Worm (Caenorhabditis elegans) whole organism, L2 larva: ENCODE measurements around the gene R10E11.5.

Source experiments
- C34F6.9 ChIP-seq: fragments of 150-350 bp; optimal IDR thresholded peaks from 2 replicates; lab custom pipeline; 2014; ENCODE audit warnings: missing biosample characterization, missing genetic modification characterization
- F13H6.1 ChIP-seq: sonication (generic microtip); optimal IDR thresholded peaks from 2 replicates; lab custom pipeline; 2016; ENCODE audit warnings: missing genetic modification characterization, missing compliant biosample characterization
- R02D3.7 ChIP-seq: fragments of 150-350 bp; optimal IDR thresholded peaks from 2 replicates; lab custom pipeline; 2014; ENCODE audit warnings: missing biosample characterization, missing genetic modification characterization
- Y55F3AM.14 ChIP-seq: fragments of 200-800 bp; sonication (Bioruptor generic); optimal IDR thresholded peaks from 2 replicates; lab custom pipeline; 2018; ENCODE audit warnings: mild to moderate bottlenecking, missing genetic modification characterization, missing compliant biosample characterization
- ZK546.5 ChIP-seq: sonication (generic microtip); optimal IDR thresholded peaks from 2 replicates; lab custom pipeline; 2017; ENCODE audit warnings: missing biosample characterization, missing genetic modification characterization
- alr-1 ChIP-seq: fragments of 150-350 bp; optimal IDR thresholded peaks from 2 replicates; lab custom pipeline; 2014; ENCODE audit warnings: missing biosample characterization, missing genetic modification characterization
- aly-2 ChIP-seq: fragments of 150-350 bp; optimal IDR thresholded peaks from 2 replicates; lab custom pipeline; 2014; ENCODE audit warnings: missing biosample characterization, missing genetic modification characterization
- ama-1 ChIP-seq: fragments of 150-350 bp; optimal IDR thresholded peaks from 2 replicates; lab custom pipeline; 2018; ENCODE audit warnings: inconsistent platforms
- blmp-1 ChIP-seq: sonication (generic microtip); optimal IDR thresholded peaks from 2 replicates; lab custom pipeline; 2017; ENCODE audit warnings: missing genetic modification characterization, mild to moderate bottlenecking, missing compliant biosample characterization, antibody characterized with exemption, moderate library complexity; ENCODE audit not compliant: insufficient read depth
- ceh-82 ChIP-seq: fragments of 150-350 bp; optimal IDR thresholded peaks from 2 replicates; lab custom pipeline; 2014; ENCODE audit warnings: missing biosample characterization, missing genetic modification characterization
- crh-2 ChIP-seq: sonication (generic microtip); optimal IDR thresholded peaks from 2 replicates; lab custom pipeline; 2017; ENCODE audit warnings: missing biosample characterization, missing genetic modification characterization
- dmd-4 ChIP-seq: sonication (generic microtip); optimal IDR thresholded peaks from 2 replicates; lab custom pipeline; 2017; ENCODE audit warnings: missing biosample characterization, missing genetic modification characterization
- egl-27 ChIP-seq: sonication (generic microtip); optimal IDR thresholded peaks from 3 replicates; lab custom pipeline; 2017; ENCODE audit warnings: missing biosample characterization, missing genetic modification reagents, missing genetic modification characterization
- elt-3 ChIP-seq: sonication (generic microtip); optimal IDR thresholded peaks from 2 replicates; lab custom pipeline; 2017; ENCODE audit warnings: missing biosample characterization, missing genetic modification characterization
- fos-1 ChIP-seq: fragments of 150-350 bp; optimal IDR thresholded peaks from 2 replicates; lab custom pipeline; 2014; ENCODE audit warnings: missing biosample characterization, missing genetic modification characterization
- gmeb-1 ChIP-seq: fragments of 150-350 bp; optimal IDR thresholded peaks from 2 replicates; lab custom pipeline; 2014; ENCODE audit warnings: missing biosample characterization, missing genetic modification characterization
- lin-11 ChIP-seq: fragments of 150-350 bp; sonication (generic microtip); optimal IDR thresholded peaks from 2 replicates; lab custom pipeline; 2014; ENCODE audit warnings: missing biosample characterization, missing genetic modification characterization, inconsistent platforms, mixed read lengths
- lin-13 ChIP-seq: fragments of 150-350 bp; optimal IDR thresholded peaks from 2 replicates; lab custom pipeline; 2014; ENCODE audit warnings: missing biosample characterization, missing genetic modification reagents, missing genetic modification characterization
- lin-39 ChIP-seq: fragments of 150-350 bp; optimal IDR thresholded peaks from 2 replicates; lab custom pipeline; 2014; ENCODE audit warnings: missing biosample characterization, missing genetic modification reagents, missing genetic modification characterization
- lsy-2 ChIP-seq, 2 experiments: fragments of 150-350 bp in 1 of 2; sonication (generic microtip) in 1 of 2; optimal IDR thresholded peaks; 2 replicates each; lab custom pipeline; 2014 to 2017; ENCODE audit warnings: missing biosample characterization in 2 of 2, missing genetic modification characterization in 2 of 2
- mab-5 ChIP-seq: fragments of 150-350 bp; optimal IDR thresholded peaks from 2 replicates; lab custom pipeline; 2014; ENCODE audit warnings: missing biosample characterization, missing genetic modification characterization
- mdl-1 ChIP-seq, 2 experiments: fragments of 150-350 bp in 1 of 2; sonication (generic microtip) in 1 of 2; optimal IDR thresholded peaks; 2 replicates each; lab custom pipeline; 2017; ENCODE audit warnings: missing biosample characterization in 2 of 2, missing genetic modification characterization in 2 of 2
- nhr-12 ChIP-seq: fragments of 150-350 bp; optimal IDR thresholded peaks from 2 replicates; lab custom pipeline; 2014; ENCODE audit warnings: missing biosample characterization, missing genetic modification characterization
- nhr-129 ChIP-seq: fragments of 150-350 bp; optimal IDR thresholded peaks from 2 replicates; lab custom pipeline; 2014; ENCODE audit warnings: missing biosample characterization, missing genetic modification characterization
- nhr-21 ChIP-seq: fragments of 150-350 bp; optimal IDR thresholded peaks from 2 replicates; lab custom pipeline; 2014; ENCODE audit warnings: missing biosample characterization, missing genetic modification characterization
- nhr-237 ChIP-seq: fragments of 150-350 bp; optimal IDR thresholded peaks from 2 replicates; lab custom pipeline; 2014; ENCODE audit warnings: missing biosample characterization, missing genetic modification characterization
- nhr-25 ChIP-seq: fragments of 150-350 bp; sonication (generic microtip); optimal IDR thresholded peaks from 3 replicates; lab custom pipeline; 2014; ENCODE audit warnings: missing biosample characterization, missing genetic modification characterization
- nhr-6 ChIP-seq: fragments of 150-350 bp; optimal IDR thresholded peaks from 2 replicates; lab custom pipeline; 2014; ENCODE audit warnings: missing biosample characterization, missing genetic modification characterization
- sem-4 ChIP-seq: fragments of 150-350 bp; optimal IDR thresholded peaks from 2 replicates; lab custom pipeline; 2014; ENCODE audit warnings: missing biosample characterization, missing genetic modification reagents, missing genetic modification characterization
- sma-3 ChIP-seq: sonication (generic microtip); optimal IDR thresholded peaks from 2 replicates; lab custom pipeline; 2016; ENCODE audit warnings: missing genetic modification reagents, missing genetic modification characterization, missing compliant biosample characterization
- sma-9 ChIP-seq, 2 experiments: fragments of 150-350 bp in 1 of 2; sonication (generic microtip) in 1 of 2; optimal IDR thresholded peaks; 2 replicates each; lab custom pipeline; 2014 to 2016; ENCODE audit warnings: missing genetic modification characterization in 2 of 2, mild to moderate bottlenecking in 1 of 2, missing biosample characterization in 1 of 2, missing compliant biosample characterization in 1 of 2, missing genetic modification reagents in 1 of 2, moderate library complexity in 1 of 2
- snpc-4 ChIP-seq: fragments of 150-350 bp; optimal IDR thresholded peaks from 2 replicates; lab custom pipeline; 2014; ENCODE audit warnings: missing biosample characterization, missing genetic modification characterization
- unc-55 ChIP-seq: fragments of 150-350 bp; sonication (generic microtip); optimal IDR thresholded peaks from 3 replicates; lab custom pipeline; 2014; ENCODE audit warnings: missing biosample characterization, missing genetic modification reagents, missing genetic modification characterization
- unc-62 ChIP-seq: fragments of 150-350 bp; optimal IDR thresholded peaks from 2 replicates; lab custom pipeline; 2014; ENCODE audit warnings: missing biosample characterization, missing genetic modification reagents, missing genetic modification characterization
- zag-1 ChIP-seq: fragments of 150-350 bp; optimal IDR thresholded peaks from 2 replicates; lab custom pipeline; 2014; ENCODE audit warnings: missing biosample characterization, missing genetic modification characterization
- ztf-1 ChIP-seq: fragments of 200-800 bp; sonication (Bioruptor generic); conservative IDR thresholded peaks from 2 replicates; pipeline ENCODE4 v1.3.6; 2022; ENCODE audit warnings: missing genetic modification characterization, missing compliant biosample characterization
- ztf-11 ChIP-seq: sonication (generic microtip); optimal IDR thresholded peaks from 2 replicates; lab custom pipeline; 2017; ENCODE audit warnings: missing biosample characterization, missing genetic modification characterization
- ztf-4 ChIP-seq: fragments of 150-350 bp; optimal IDR thresholded peaks from 2 replicates; lab custom pipeline; 2014; ENCODE audit warnings: missing biosample characterization, missing genetic modification characterization

Gene R10E11.5

ce11 chrIII:9782483-9783081, 6.9 kb downstream of the R10E11.5 start, which contains the start of gene R10E11.6:
Gene R10E11.6, plus strand, starts transcription at chrIII:9783006.
- TF ChIP-seq lin-39 (tag; lab: Kevin White, UChicago): no peak
- TF ChIP-seq, all 48 proteins: peak for 0

DNA sequence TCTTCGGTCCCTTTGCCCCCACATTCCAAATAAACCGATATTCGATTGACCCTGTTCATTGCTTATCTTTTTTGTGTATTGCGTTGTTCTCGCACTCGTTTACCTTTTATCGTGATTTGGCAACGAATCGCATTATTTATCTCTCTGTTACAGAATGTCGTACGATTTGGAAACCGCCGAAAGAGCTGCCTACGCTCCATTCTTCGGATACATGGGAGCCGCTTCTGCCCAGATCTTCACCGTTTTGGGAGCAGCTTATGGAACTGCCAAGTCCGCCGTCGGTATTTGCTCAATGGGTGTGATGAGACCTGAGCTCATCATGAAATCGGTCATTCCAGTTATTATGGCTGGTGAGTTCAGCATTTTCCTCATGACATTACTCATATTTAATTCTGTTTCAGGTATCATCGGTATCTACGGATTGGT, 7.4 kb downstream of the R10E11.5 start, which contains the start of gene vha-2:
vha-2 (plus strand) TSS at position 154 of the 426 bp plus-strand sequence.
- TF ChIP-seq sma-3 (GFP tag; lab: Kevin White, UChicago) (peak; percentile 15), dmd-4 (tag; lab: Kevin White, UChicago) (no peak), alr-1 (tag; lab: Kevin White, UChicago) (no peak), elt-3 (tag; lab: Kevin White, UChicago) (no peak), lin-13 (no peak), C34F6.9 (no peak), lsy-2 (tag; optimal IDR thresholded peaks at IDR 0.05; lab: Kevin White, UChicago) (no peak), fos-1 (tag; lab: Kevin White, UChicago) (peak; percentile 29), crh-2 (no peak), nhr-21 (tag; lab: Kevin White, UChicago) (no peak), nhr-25 (tag; lab: Kevin White, UChicago) (no peak), Y55F3AM.14 (GFP tag; lab: Kevin White, UChicago) (no peak), lin-11 (peak; percentile 22), nhr-129 (peak; percentile 1), nhr-12 (tag; lab: Kevin White, UChicago) (no peak), ztf-11 (tag; lab: Kevin White, UChicago) (no peak)

DNA sequence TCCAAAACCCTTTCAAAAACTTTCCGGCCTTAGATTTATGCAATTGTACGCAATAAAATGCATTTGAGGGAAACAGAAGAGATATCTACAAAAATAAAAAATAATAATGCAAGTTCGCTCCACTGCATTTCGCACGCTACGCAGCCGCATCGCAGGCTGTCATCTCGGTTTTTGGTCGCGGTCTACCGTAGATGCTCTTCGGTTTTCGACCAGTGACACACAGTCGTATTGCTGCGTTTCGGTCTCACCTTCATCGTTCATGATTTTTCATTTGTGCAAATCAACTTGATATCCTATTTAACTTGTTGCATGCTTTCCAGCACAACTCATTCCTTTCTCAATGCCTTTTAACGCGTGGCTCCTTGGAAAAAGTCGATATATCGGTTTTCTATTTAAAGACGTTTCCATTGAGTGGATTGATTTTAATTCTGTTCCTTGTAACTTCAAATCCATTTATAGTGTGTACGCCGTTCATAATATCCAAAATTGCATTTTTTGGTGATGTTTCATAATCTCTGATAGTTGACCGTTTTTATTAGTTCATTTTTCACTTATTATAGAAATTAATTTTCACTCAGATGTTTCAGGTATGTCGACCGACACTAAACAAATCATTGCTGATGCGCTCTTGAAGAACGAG, 8.7 kb downstream of the R10E11.5 start, which contains the start of gene vha-1:
vha-1 (plus strand) TSS at position 590 of the 640 bp plus-strand sequence.
- TF ChIP-seq ztf-1 (GFP tag; lab: Robert Waterston, UW) (no peak), zag-1 (peak; percentile 69), nhr-6 (tag; lab: Kevin White, UChicago) (peak; percentile 39), lin-11 (peak; percentile 67), lin-13 (peak; percentile 85), crh-2 (peak; percentile 95), ztf-4 (tag; lab: Kevin White, UChicago) (peak; percentile 65), nhr-21 (tag; lab: Kevin White, UChicago) (peak; percentile 81), mdl-1 (tag; optimal IDR thresholded peaks at IDR 0.05; lab: Kevin White, UChicago) (peak in 1 of 2 experiments; percentile 41), ZK546.5 (tag; lab: Kevin White, UChicago) (peak; percentile 42), sem-4 (tag; lab: Kevin White, UChicago) (no peak), nhr-237 (tag; lab: Kevin White, UChicago) (no peak), unc-55 (peak; percentile 97), dmd-4 (tag; lab: Kevin White, UChicago) (no peak), R02D3.7 (tag; lab: Kevin White, UChicago) (peak; percentile 11), alr-1 (tag; lab: Kevin White, UChicago) (no peak), nhr-129 (peak; percentile 88), blmp-1 (peak; percentile 56), snpc-4 (tag; lab: Kevin White, UChicago) (peak; percentile 53), sma-9 (GFP tag; optimal IDR thresholded peaks at IDR 0.05; lab: Kevin White, UChicago) (peak; percentile 40), sma-9 (tag; optimal IDR thresholded peaks at IDR 0.05; lab: Kevin White, UChicago) (no peak), lsy-2 (tag; optimal IDR thresholded peaks at IDR 0.05; lab: Kevin White, UChicago) (peak; percentile 78 to 94), ceh-82 (tag; lab: Kevin White, UChicago) (peak; percentile 55), egl-27 (tag; lab: Kevin White, UChicago) (peak; percentile 46), nhr-25 (tag; lab: Kevin White, UChicago) (peak; percentile 75), F13H6.1 (tag; lab: Kevin White, UChicago) (peak; percentile 74), mab-5 (peak; percentile 43), aly-2 (tag; lab: Kevin White, UChicago) (no peak), C34F6.9 (peak; percentile 98), sma-3 (GFP tag; lab: Kevin White, UChicago) (peak; percentile 83), fos-1 (tag; lab: Kevin White, UChicago) (peak; percentile 99), ama-1 (lab: Kevin White, UChicago) (peak; percentile 78), gmeb-1 (tag; lab: Kevin White, UChicago) (peak; percentile 79), unc-62 (GFP tag; lab: Kevin White, UChicago) (no peak)
